Fruit fly (Drosophila melanogaster) Kc167 (cell line): ENCODE data around the gene Or2a.

Experiments used
- h ChIP-seq: fragments of >200 bp; optimal IDR thresholded peaks from 3 replicates; lab custom pipeline; 2018; ENCODE audit warnings: missing external identifiers
- psq ChIP-seq: fragments of >200 bp; optimal IDR thresholded peaks from 2 replicates; lab custom pipeline; 2017; ENCODE audit warnings: missing external identifiers

- TF ChIP-seq psq (lab: Kevin White, UChicago) (no peak), h (lab: Kevin White, UChicago) (no peak)
These were observed 24.0 kb downstream of the Or2a start for dm6 chrX:2269822-2270556.
